Worm (Caenorhabditis elegans) whole organism, young adult: Measurements from ENCODE around the gene C42D8.1.
A peak's percentile ranks its signal among the peaks of the same experiment; 100 is the strongest.

Experiments used
- B0019.2 ChIP-seq: fragments of 200-800 bp; sonication (Bioruptor generic); conservative IDR thresholded peaks from 2 replicates; pipeline ENCODE4 v1.3.6; 2022; ENCODE audit warnings: missing genetic modification reagents, missing genetic modification characterization, missing compliant biosample characterization
- B0035.1 ChIP-seq: sonication (generic microtip); optimal IDR thresholded peaks from 2 replicates; lab custom pipeline; 2016; ENCODE audit warnings: missing genetic modification characterization, mild to moderate bottlenecking, missing compliant biosample characterization, missing genotype, missing genetic modification reagents
- B0336.3 ChIP-seq: fragments of 200-800 bp; sonication (Bioruptor generic); IDR thresholded peaks from 2 replicates; pipeline ENCODE4 v1.3.6; 2022; ENCODE audit warnings: missing genetic modification characterization, missing compliant biosample characterization
- C17E4.6 ChIP-seq: fragments of 200-800 bp; sonication (Bioruptor generic); IDR thresholded peaks from 2 replicates; pipeline ENCODE4 v1.3.6; 2022; ENCODE audit warnings: missing genetic modification reagents, missing genetic modification characterization, missing compliant biosample characterization
- D2030.7 ChIP-seq: fragments of 200-800 bp; sonication (Bioruptor generic); IDR thresholded peaks from 2 replicates; pipeline ENCODE4 v1.3.6; 2022; ENCODE audit warnings: missing genetic modification reagents, missing genetic modification characterization, missing compliant biosample characterization
- F23B12.7 ChIP-seq: sonication (generic microtip); optimal IDR thresholded peaks from 2 replicates; lab custom pipeline; 2017; ENCODE audit warnings: missing genetic modification characterization, mild to moderate bottlenecking, missing compliant biosample characterization, antibody characterized with exemption, moderate library complexity; ENCODE audit not compliant: insufficient read depth
- F52B5.7 ChIP-seq: sonication (generic microtip); optimal IDR thresholded peaks from 2 replicates; lab custom pipeline; 2016; ENCODE audit warnings: mild to moderate bottlenecking, missing genetic modification characterization, missing compliant biosample characterization
- F55B11.4 ChIP-seq: sonication (generic microtip); optimal IDR thresholded peaks from 2 replicates; lab custom pipeline; 2016; ENCODE audit warnings: missing compliant biosample characterization, missing genetic modification characterization, borderline replicate concordance; ENCODE audit not compliant: insufficient read depth
- F57A8.1 ChIP-seq: fragments of 200-800 bp; sonication (Bioruptor generic); optimal IDR thresholded peaks from 2 replicates; lab custom pipeline; 2018; ENCODE audit warnings: mild to moderate bottlenecking, missing genetic modification characterization, moderate library complexity, missing compliant biosample characterization
- K11D2.4 ChIP-seq: fragments of 200-800 bp; sonication (Bioruptor generic); IDR thresholded peaks from 2 replicates; pipeline ENCODE4 v1.3.6; 2022; ENCODE audit warnings: missing genetic modification reagents, missing genetic modification characterization, missing compliant biosample characterization
- T26A5.8 ChIP-seq: sonication (generic microtip); optimal IDR thresholded peaks from 2 replicates; lab custom pipeline; 2016; ENCODE audit warnings: missing genetic modification characterization, missing compliant biosample characterization
- Y53G8AR.9 ChIP-seq: fragments of 200-800 bp; sonication (Bioruptor generic); conservative IDR thresholded peaks from 2 replicates; pipeline ENCODE4 v1.3.6; 2022; ENCODE audit warnings: missing genetic modification reagents, missing genetic modification characterization, missing compliant biosample characterization
- Y79H2A.3 ChIP-seq: fragments of 200-800 bp; sonication (Bioruptor generic); conservative IDR thresholded peaks from 2 replicates; pipeline ENCODE4 v1.3.6; 2022; ENCODE audit warnings: missing genetic modification reagents, missing genetic modification characterization, missing compliant biosample characterization
- akir-1 ChIP-seq: fragments of 200-800 bp; sonication (Bioruptor generic); optimal IDR thresholded peaks from 2 replicates; lab custom pipeline; 2018; ENCODE audit warnings: mild to moderate bottlenecking, missing genetic modification characterization, moderate library complexity, missing compliant biosample characterization
- athp-1 ChIP-seq: sonication (generic microtip); optimal IDR thresholded peaks from 2 replicates; lab custom pipeline; 2017; ENCODE audit warnings: mild to moderate bottlenecking, missing genetic modification characterization, missing compliant biosample characterization
- attf-3 ChIP-seq: fragments of 200-800 bp; sonication (Bioruptor generic); conservative IDR thresholded peaks from 2 replicates; pipeline ENCODE4 v1.3.6; 2022; ENCODE audit warnings: missing genetic modification reagents, missing genetic modification characterization, missing compliant biosample characterization
- attf-6 ChIP-seq: fragments of 200-800 bp; sonication (Bioruptor generic); IDR thresholded peaks from 2 replicates; pipeline ENCODE4 v1.3.6; 2022; ENCODE audit warnings: missing genetic modification reagents, missing genetic modification characterization, missing compliant biosample characterization
- cebp-1 ChIP-seq, 2 experiments: fragments of 200-800 bp in 1 of 2; sonication (Bioruptor generic) in 1 of 2; sonication (generic microtip) in 1 of 2; IDR thresholded peaks in 1 of 2; optimal IDR thresholded peaks in 1 of 2; 2 replicates each; pipeline versions ENCODE4 v1.3.6 to Lab custom; 2017 to 2022; ENCODE audit warnings: missing compliant biosample characterization in 2 of 2, missing genetic modification characterization in 2 of 2, mild to moderate bottlenecking in 1 of 2, missing genetic modification reagents in 1 of 2, moderate library complexity in 1 of 2
- ceh-79 ChIP-seq: sonication (generic microtip); optimal IDR thresholded peaks from 2 replicates; lab custom pipeline; 2017; ENCODE audit warnings: mild to moderate bottlenecking, missing genetic modification characterization, missing compliant biosample characterization
- ceh-91 ChIP-seq: fragments of 200-800 bp; sonication (Bioruptor generic); IDR thresholded peaks from 2 replicates; pipeline ENCODE4 v1.3.6; 2022; ENCODE audit warnings: missing genetic modification reagents, missing genetic modification characterization, missing compliant biosample characterization
- egl-44 ChIP-seq: fragments of 200-800 bp; sonication (Bioruptor generic); IDR thresholded peaks from 2 replicates; pipeline ENCODE4 v1.3.6; 2022; ENCODE audit warnings: missing genetic modification reagents, missing genetic modification characterization, missing compliant biosample characterization
- ets-4 ChIP-seq: fragments of 200-800 bp; sonication (Bioruptor generic); optimal IDR thresholded peaks from 2 replicates; lab custom pipeline; 2018; ENCODE audit warnings: mild to moderate bottlenecking, missing genetic modification characterization, missing compliant biosample characterization
- gei-17 ChIP-seq: fragments of 200-800 bp; sonication (Bioruptor generic); optimal IDR thresholded peaks from 2 replicates; lab custom pipeline; 2018; ENCODE audit warnings: mild to moderate bottlenecking, missing genetic modification characterization, missing compliant biosample characterization
- hlh-12 ChIP-seq: sonication (generic microtip); optimal IDR thresholded peaks from 2 replicates; lab custom pipeline; 2016; ENCODE audit warnings: missing genetic modification characterization, missing compliant biosample characterization
- hlh-26 ChIP-seq: fragments of 200-800 bp; sonication (Bioruptor generic); conservative IDR thresholded peaks from 2 replicates; pipeline ENCODE4 v1.3.6; 2022; ENCODE audit warnings: missing genetic modification reagents, missing genetic modification characterization, missing compliant biosample characterization
- lag-1 ChIP-seq: fragments of 200-800 bp; sonication (Bioruptor generic); IDR thresholded peaks from 2 replicates; pipeline ENCODE4 v1.3.6; 2022; ENCODE audit warnings: missing genetic modification reagents, missing genetic modification characterization, missing compliant biosample characterization
- lin-26 ChIP-seq: fragments of 200-800 bp; sonication (Bioruptor generic); IDR thresholded peaks from 2 replicates; pipeline ENCODE4 v1.3.6; 2022; ENCODE audit warnings: missing genetic modification reagents, missing genetic modification characterization, missing compliant biosample characterization
- lin-35 ChIP-seq, 3 experiments: fragments of 150-350 bp in 2 of 3; sonication (generic microtip) in 1 of 3; optimal IDR thresholded peaks; 2 replicates each; lab custom pipeline; 2014 to 2018; ENCODE audit warnings: missing biosample characterization in 3 of 3, missing genetic modification characterization in 3 of 3, missing genetic modification reagents in 3 of 3
- lir-1 ChIP-seq: fragments of 200-800 bp; sonication (Bioruptor generic); conservative IDR thresholded peaks from 2 replicates; pipeline ENCODE4 v1.3.6; 2022; ENCODE audit warnings: missing genetic modification reagents, missing genetic modification characterization, missing compliant biosample characterization
- madf-10 ChIP-seq: sonication (generic microtip); optimal IDR thresholded peaks from 2 replicates; lab custom pipeline; 2016; ENCODE audit warnings: mild to moderate bottlenecking, missing genetic modification characterization, missing compliant biosample characterization
- mxl-1 ChIP-seq: sonication (generic microtip); optimal IDR thresholded peaks from 2 replicates; lab custom pipeline; 2016; ENCODE audit warnings: missing genetic modification characterization, missing compliant biosample characterization
- nfya-1 ChIP-seq: sonication (generic microtip); optimal IDR thresholded peaks from 2 replicates; lab custom pipeline; 2017; ENCODE audit warnings: antibody characterized with exemption, missing compliant biosample characterization, missing genetic modification characterization, borderline replicate concordance; ENCODE audit not compliant: insufficient read depth
- nhr-120 ChIP-seq: fragments of 200-800 bp; sonication (Bioruptor generic); IDR thresholded peaks from 2 replicates; pipeline ENCODE4 v1.3.6; 2022; ENCODE audit warnings: missing genetic modification characterization, missing compliant biosample characterization
- nhr-27 ChIP-seq: fragments of 200-800 bp; sonication (Bioruptor generic); optimal IDR thresholded peaks from 2 replicates; lab custom pipeline; 2018; ENCODE audit warnings: mild to moderate bottlenecking, missing genetic modification characterization, moderate library complexity, missing compliant biosample characterization
- pha-4 ChIP-seq: fragments of 150-350 bp; sonication (generic microtip); optimal IDR thresholded peaks from 2 replicates; lab custom pipeline; 2014; ENCODE audit warnings: missing biosample characterization, missing genetic modification reagents, missing genetic modification characterization
- rcor-1 ChIP-seq: fragments of 200-800 bp; sonication (Bioruptor generic); IDR thresholded peaks from 2 replicates; pipeline ENCODE4 v1.3.6; 2022; ENCODE audit warnings: missing genetic modification reagents, missing genetic modification characterization, missing compliant biosample characterization
- repo-1 ChIP-seq: sonication (generic microtip); optimal IDR thresholded peaks from 2 replicates; lab custom pipeline; 2017; ENCODE audit warnings: mild to moderate bottlenecking, missing genetic modification characterization, missing compliant biosample characterization
- rpc-1 ChIP-seq, 2 experiments: fragments of 150-350 bp in 1 of 2; sonication (generic microtip) in 1 of 2; optimal IDR thresholded peaks; 2 replicates each; lab custom pipeline; 2014 to 2018; ENCODE audit warnings: missing biosample characterization in 1 of 2, missing genetic modification characterization in 1 of 2, missing genetic modification reagents in 1 of 2, missing genotype in 1 of 2
- snpc-3.4 ChIP-seq: sonication (generic microtip); optimal IDR thresholded peaks from 2 replicates; lab custom pipeline; 2017; ENCODE audit warnings: missing genetic modification characterization, mild to moderate bottlenecking, missing compliant biosample characterization, antibody characterized with exemption, moderate library complexity, missing genotype, missing genetic modification reagents
- somi-1 ChIP-seq: fragments of 200-800 bp; sonication (Bioruptor generic); optimal IDR thresholded peaks from 2 replicates; lab custom pipeline; 2018; ENCODE audit warnings: mild to moderate bottlenecking, missing genetic modification characterization, missing compliant biosample characterization
- sptf-2 ChIP-seq: fragments of 200-800 bp; sonication (Bioruptor generic); optimal IDR thresholded peaks from 2 replicates; lab custom pipeline; 2018; ENCODE audit warnings: mild to moderate bottlenecking, missing genetic modification characterization, missing compliant biosample characterization
- tlf-1 ChIP-seq: fragments of 200-800 bp; sonication (Bioruptor generic); optimal IDR thresholded peaks from 2 replicates; lab custom pipeline; 2018; ENCODE audit warnings: mild to moderate bottlenecking, missing genetic modification characterization, missing compliant biosample characterization
- xnd-1 ChIP-seq: sonication (generic microtip); optimal IDR thresholded peaks from 2 replicates; lab custom pipeline; 2016; ENCODE audit warnings: missing genotype, missing genetic modification reagents, missing genetic modification characterization, missing compliant biosample characterization
- zfh-2 ChIP-seq: fragments of 200-800 bp; sonication (Bioruptor generic); conservative IDR thresholded peaks from 2 replicates; pipeline ENCODE4 v1.3.6; 2022; ENCODE audit warnings: missing genetic modification reagents, missing genetic modification characterization, missing compliant biosample characterization
- ztf-28 ChIP-seq: fragments of 200-800 bp; sonication (Bioruptor generic); IDR thresholded peaks from 2 replicates; pipeline ENCODE4 v1.3.6; 2022; ENCODE audit warnings: missing genetic modification reagents, missing genetic modification characterization, missing compliant biosample characterization
- ztf-3 ChIP-seq: fragments of 200-800 bp; sonication (Bioruptor generic); optimal IDR thresholded peaks from 2 replicates; lab custom pipeline; 2018; ENCODE audit warnings: mild to moderate bottlenecking, missing genetic modification characterization, missing compliant biosample characterization

C42D8.1 gene

ce11 chrX:5063750-5064652 lies 45.3 kb upstream of the C42D8.1 start, which contains the start of gene C24H10.2 (continued):
- TF ChIP-seq lin-35 (GFP tag; optimal IDR thresholded peaks at IDR 0.05; lab: Kevin White, UChicago), result peak in 1 of 3 experiments; percentile 10
- no peak for TF ChIP-seq attf-3 (GFP tag; lab: Robert Waterston, UW)
- no peak for TF ChIP-seq F52B5.7 (tag; lab: Kevin White, UChicago)
- TF ChIP-seq F57A8.1, result no peak
- no peak for TF ChIP-seq T26A5.8 (tag; lab: Kevin White, UChicago)
- TF ChIP-seq gei-17 (GFP tag; lab: Kevin White, UChicago), result peak; percentile 17
- TF ChIP-seq Y79H2A.3, result no peak
- no peak for TF ChIP-seq tlf-1 (GFP tag; lab: Kevin White, UChicago)
- no peak for TF ChIP-seq cebp-1 (GFP tag; IDR thresholded peaks at IDR 0.05; lab: Robert Waterston, UW)
- TF ChIP-seq cebp-1 (tag; optimal IDR thresholded peaks at IDR 0.05; lab: Kevin White, UChicago), result peak; percentile 76
- no peak for TF ChIP-seq ztf-3 (GFP tag; lab: Kevin White, UChicago)
- no peak for TF ChIP-seq pha-4 (tag; lab: Kevin White, UChicago)
- TF ChIP-seq B0336.3 (GFP tag; lab: Robert Waterston, UW), result no peak
- TF ChIP-seq mxl-1 (tag; lab: Kevin White, UChicago), result no peak
- TF ChIP-seq zfh-2 (GFP tag; lab: Robert Waterston, UW), result peak; percentile 91
- peak; percentile 86 for TF ChIP-seq lir-1 (GFP tag; lab: Robert Waterston, UW)
- TF ChIP-seq F55B11.4, result no peak
- no peak for TF ChIP-seq D2030.7 (GFP tag; lab: Robert Waterston, UW)
- TF ChIP-seq nhr-27 (tag; lab: Kevin White, UChicago), result no peak
- TF ChIP-seq egl-44 (GFP tag; lab: Robert Waterston, UW), result no peak
- no peak for TF ChIP-seq repo-1 (tag; lab: Kevin White, UChicago)
- no peak for TF ChIP-seq C17E4.6 (GFP tag; lab: Robert Waterston, UW)
- no peak for TF ChIP-seq nfya-1 (tag; lab: Kevin White, UChicago)
- TF ChIP-seq attf-6, result no peak
- no peak for TF ChIP-seq rpc-1 (optimal IDR thresholded peaks at IDR 0.05; lab: Kevin White, UChicago)
- TF ChIP-seq rpc-1 (tag; optimal IDR thresholded peaks at IDR 0.05; lab: Kevin White, UChicago), result no peak
- TF ChIP-seq lin-26 (GFP tag; lab: Robert Waterston, UW), result no peak
- TF ChIP-seq nhr-120 (GFP tag; lab: Robert Waterston, UW), result no peak
- no peak for TF ChIP-seq athp-1 (tag; lab: Kevin White, UChicago)
- TF ChIP-seq akir-1 (GFP tag; lab: Kevin White, UChicago), result no peak
- TF ChIP-seq ceh-79 (tag; lab: Kevin White, UChicago), result no peak
- no peak for TF ChIP-seq ceh-91 (GFP tag; lab: Robert Waterston, UW)
- TF ChIP-seq snpc-3.4 (tag; lab: Kevin White, UChicago), result no peak
- no peak for TF ChIP-seq sptf-2 (GFP tag; lab: Kevin White, UChicago)
- TF ChIP-seq rcor-1, result no peak
- TF ChIP-seq lag-1 (GFP tag; lab: Robert Waterston, UW), result no peak
- TF ChIP-seq xnd-1 (tag; lab: Kevin White, UChicago), result no peak
- peak; percentile 32 for TF ChIP-seq F23B12.7 (tag; lab: Kevin White, UChicago)
- TF ChIP-seq B0035.1, result no peak
- no peak for TF ChIP-seq ets-4
- peak; percentile 57 for TF ChIP-seq K11D2.4 (GFP tag; lab: Robert Waterston, UW)
- no peak for TF ChIP-seq hlh-26
- TF ChIP-seq B0019.2 (GFP tag; lab: Robert Waterston, UW), result no peak
- TF ChIP-seq Y53G8AR.9, result no peak
- no peak for TF ChIP-seq somi-1 (GFP tag; lab: Kevin White, UChicago)
- no peak for TF ChIP-seq hlh-12
- no peak for TF ChIP-seq ztf-28
- peak; percentile 13 for TF ChIP-seq madf-10 (tag; lab: Kevin White, UChicago)
